Fruit fly (Drosophila melanogaster) Kc167 (cell line): ENCODE measurements around the gene CG7049.

ENCODE experiments used
- Myc ChIP-seq: fragments of >200 bp; optimal IDR thresholded peaks from 2 replicates; lab custom pipeline; 2017; ENCODE audit warnings: missing external identifiers
- h ChIP-seq: fragments of >200 bp; optimal IDR thresholded peaks from 3 replicates; lab custom pipeline; 2018; ENCODE audit warnings: missing external identifiers

- TF ChIP-seq Myc (lab: Kevin White, UChicago) (no peak), h (lab: Kevin White, UChicago) (no peak)
These were observed 3.6 kb upstream of the CG7049 start, which contains the start of gene CG13875 for dm6 chr3L:179490-180261.
